Worm (Caenorhabditis elegans) whole organism, L4 larva: ENCODE data around the gene C16D2.1.

ENCODE experiments used
- ama-1 ChIP-seq: fragments of 150-350 bp; optimal IDR thresholded peaks from 2 replicates; lab custom pipeline; 2014; ENCODE audit warnings: inconsistent platforms, mixed read lengths
- lin-15B ChIP-seq: fragments of 150-350 bp; sonication (generic microtip); optimal IDR thresholded peaks from 3 replicates; lab custom pipeline; 2014; ENCODE audit warnings: missing biosample characterization, missing genetic modification characterization
- nhr-41 ChIP-seq: fragments of 200-800 bp; sonication (Bioruptor generic); IDR thresholded peaks from 2 replicates; pipeline ENCODE4 v1.3.6; 2022; ENCODE audit warnings: missing genetic modification reagents, missing genetic modification characterization, missing compliant biosample characterization
- nhr-42 ChIP-seq: fragments of 200-800 bp; sonication (Bioruptor generic); IDR thresholded peaks from 2 replicates; pipeline ENCODE4 v1.3.6; 2022; ENCODE audit warnings: missing genetic modification characterization, missing compliant biosample characterization
- nhr-6 ChIP-seq: fragments of 150-350 bp; optimal IDR thresholded peaks from 2 replicates; lab custom pipeline; 2014; ENCODE audit warnings: missing biosample characterization, missing genetic modification characterization

- TF ChIP-seq ama-1 (lab: Kevin White, UChicago): peak; percentile 34
- TF ChIP-seq nhr-6: no peak
- TF ChIP-seq lin-15B (tag; lab: Kevin White, UChicago): no peak
- no peak for TF ChIP-seq nhr-41 (GFP tag; lab: Robert Waterston, UW)
- TF ChIP-seq nhr-42: no peak
Measured at ce11 chrII:9094247-9094790, 37.1 kb upstream of the C16D2.1 start.
